Fruit fly (Drosophila melanogaster): ENCODE results near the gene CG13071.

The CG13071 gene

dm6 chr3L:16283821-16284220, 21.3 kb downstream of the CG13071 start, which contains the start of gene CG13048:
TSS of gene CG13048 (minus strand) at chr3L:16283921.
- TF ChIP-seq CG8478 (optimal IDR thresholded peaks at IDR 0.05) = no peak

dm6 chr3L:16285346-16285911, 22.9 kb downstream of the CG13071 start, which contains the start of gene CG13047:
TSS of gene CG13047 (minus strand) at chr3L:16285396.
- TF ChIP-seq CTCF (optimal IDR thresholded peaks at IDR 0.05) = no peak
- TF ChIP-seq CG8478 (optimal IDR thresholded peaks at IDR 0.05) = no peak

- TF ChIP-seq CG8478 (optimal IDR thresholded peaks at IDR 0.05) = no peak
- TF ChIP-seq CTCF (optimal IDR thresholded peaks at IDR 0.05) = no peak
Observed at dm6 chr3L:16286258-16286657, 23.7 kb downstream of the CG13071 start.

dm6 chr3L:16288322-16288721, 25.8 kb downstream of the CG13071 start, which contains the start of gene CG13046:
TSS of gene CG13046 (minus strand) at chr3L:16288422.
- TF ChIP-seq CTCF (optimal IDR thresholded peaks at IDR 0.05) = no peak
- TF ChIP-seq CG8478 (optimal IDR thresholded peaks at IDR 0.05) = no peak

- no peak for TF ChIP-seq CTCF (optimal IDR thresholded peaks at IDR 0.05)
- TF ChIP-seq CG8478 (optimal IDR thresholded peaks at IDR 0.05) = no peak
Observed at dm6 chr3L:16289067-16289466, 26.5 kb downstream of the CG13071 start.

- TF ChIP-seq CG8478 (optimal IDR thresholded peaks at IDR 0.05) = no peak
- TF ChIP-seq CTCF (optimal IDR thresholded peaks at IDR 0.05) = no peak
Observed at dm6 chr3L:16290850-16291249, 28.3 kb downstream of the CG13071 start, which contains the start of gene CG13045. TSS of gene CG13045 (minus strand) at chr3L:16290950.

- TF ChIP-seq CTCF (optimal IDR thresholded peaks at IDR 0.05) = no peak
- no peak for TF ChIP-seq CG8478 (optimal IDR thresholded peaks at IDR 0.05)
Observed at dm6 chr3L:16291678-16292077, 29.1 kb downstream of the CG13071 start.

dm6 chr3L:16295447-16295846, 32.9 kb downstream of the CG13071 start, which contains the start of gene CG4962:
TSS of gene CG4962 (minus strand) at chr3L:16295547.
- TF ChIP-seq CTCF (optimal IDR thresholded peaks at IDR 0.05) (no peak), CG8478 (optimal IDR thresholded peaks at IDR 0.05) (no peak)

dm6 chr3L:16301153-16301552, 38.6 kb downstream of the CG13071 start, which contains the start of gene CG4982:
TSS of gene CG4982 (plus strand) at chr3L:16301453.
- TF ChIP-seq CG8478 (optimal IDR thresholded peaks at IDR 0.05) (no peak), CTCF (optimal IDR thresholded peaks at IDR 0.05) (no peak)

- no peak for TF ChIP-seq CTCF (optimal IDR thresholded peaks at IDR 0.05)
- no peak for TF ChIP-seq CG8478 (optimal IDR thresholded peaks at IDR 0.05)
Observed at dm6 chr3L:16303078-16303477, 40.5 kb downstream of the CG13071 start, which contains the start of gene CG13044. TSS of gene CG13044 (minus strand) at chr3L:16303178.

dm6 chr3L:16303982-16304381, 41.4 kb downstream of the CG13071 start, which contains the start of gene CG43249:
TSS of gene CG43249 (plus strand) at chr3L:16304282.
- no peak for TF ChIP-seq CG8478 (optimal IDR thresholded peaks at IDR 0.05)
- TF ChIP-seq CTCF (optimal IDR thresholded peaks at IDR 0.05) = no peak

dm6 chr3L:16305820-16306650, 43.5 kb downstream of the CG13071 start, which contains the start of the genes CG13043 and CG13063:
TSS of gene CG13043 (minus strand) at chr3L:16305870.
TSS of gene CG13063 (plus strand) at chr3L:16306600.
- no peak for TF ChIP-seq CTCF (optimal IDR thresholded peaks at IDR 0.05)
- TF ChIP-seq CG8478 (optimal IDR thresholded peaks at IDR 0.05) = no peak

dm6 chr3L:16308380-16308779, 45.8 kb downstream of the CG13071 start, which contains the start of gene CG13042:
TSS of gene CG13042 (minus strand) at chr3L:16308480.
- TF ChIP-seq CG8478 (optimal IDR thresholded peaks at IDR 0.05) (no peak), CTCF (optimal IDR thresholded peaks at IDR 0.05) (no peak)

dm6 chr3L:16309972-16310371, 47.4 kb downstream of the CG13071 start:
- TF ChIP-seq CG8478 (optimal IDR thresholded peaks at IDR 0.05) (no peak), CTCF (optimal IDR thresholded peaks at IDR 0.05) (no peak)

Measured in S2 (cell line).